Worm (Caenorhabditis elegans): Measurements from ENCODE around the gene C16E9.1.

ce11 chrX:6958914-6959313, 18.9 kb downstream of the C16E9.1 start:
- TF ChIP-seq him-1 (tag; optimal IDR thresholded peaks at IDR 0.05) (no peak), W03F9.2 (tag; optimal IDR thresholded peaks at IDR 0.05) (no peak), dao-5 (tag; optimal IDR thresholded peaks at IDR 0.05) (no peak)
